Fruit fly (Drosophila melanogaster) whole organism, embryonic: ENCODE data around the gene CG9920.

Source experiments
- CG6765 ChIP-seq: fragments of 200-800 bp; sonication (Bioruptor generic); optimal IDR thresholded peaks from 3 replicates; lab custom pipeline; 2017; ENCODE audit warnings: missing biosample characterization, mild to moderate bottlenecking, missing genetic modification characterization
- stwl ChIP-seq: fragments of 200-800 bp; sonication (Bioruptor generic); optimal IDR thresholded peaks from 3 replicates; lab custom pipeline; 2018; ENCODE audit warnings: missing biosample characterization, mild to moderate bottlenecking, missing genetic modification characterization, moderate library complexity

CG9920 gene

dm6 chr3R:14048702-14049142 lies 49.2 kb downstream of the CG9920 start (continued):
- TF ChIP-seq stwl (tag; lab: Kevin White, UChicago) (no peak), CG6765 (GFP tag; lab: Kevin White, UChicago) (no peak)
